Fruit fly (Drosophila melanogaster): ENCODE measurements around the gene CG14218.

Gene CG14218

dm6 chrX:19577940-19578632 lies 3.7 kb downstream of the CG14218 start:
- TF ChIP-seq achi (GFP tag; optimal IDR thresholded peaks at IDR 0.05) (no peak), esn (GFP tag; optimal IDR thresholded peaks at IDR 0.05) (peak; percentile 10), net (GFP tag; optimal IDR thresholded peaks at IDR 0.05) (no peak), cyc (GFP tag; optimal IDR thresholded peaks at IDR 0.05) (peak; percentile 14)

dm6 chrX:19573687-19574086 lies 8.1 kb downstream of the CG14218 start:
- TF ChIP-seq CG6808 (GFP tag; optimal IDR thresholded peaks at IDR 0.05) (no peak), Ets96B (tag; optimal IDR thresholded peaks at IDR 0.05) (no peak), CG10631 (GFP tag; optimal IDR thresholded peaks at IDR 0.05) (no peak), Eip75B (GFP tag; optimal IDR thresholded peaks at IDR 0.05) (no peak), CG11294 (GFP tag; IDR thresholded peaks at IDR 0.05) (no peak), CG11902 (GFP tag; optimal IDR thresholded peaks at IDR 0.05) (no peak), CG6792 (GFP tag; optimal IDR thresholded peaks at IDR 0.05) (no peak), Met (GFP tag; optimal IDR thresholded peaks at IDR 0.05) (no peak), Hr39 (GFP tag; optimal IDR thresholded peaks at IDR 0.05) (no peak), spab (GFP tag; optimal IDR thresholded peaks at IDR 0.05) (no peak), svp (GFP tag) (no peak), CG11762 (GFP tag; optimal IDR thresholded peaks at IDR 0.05; ENCODE audit: insufficient read depth) (no peak), Hr38 (GFP tag; optimal IDR thresholded peaks at IDR 0.05) (no peak)

- TF ChIP-seq CG11762 (GFP tag; optimal IDR thresholded peaks at IDR 0.05; ENCODE audit: insufficient read depth) (no peak), Lpt (GFP tag; optimal IDR thresholded peaks at IDR 0.05) (no peak), CG10669 (GFP tag; optimal IDR thresholded peaks at IDR 0.05) (no peak), salr (GFP tag; optimal IDR thresholded peaks at IDR 0.05) (no peak), ss (GFP tag; optimal IDR thresholded peaks at IDR 0.05) (no peak), CG34406 (GFP tag; optimal IDR thresholded peaks at IDR 0.05) (peak; percentile 27), CG6792 (GFP tag; optimal IDR thresholded peaks at IDR 0.05) (no peak), CG8119 (GFP tag; IDR thresholded peaks at IDR 0.05) (no peak), topi (GFP tag; optimal IDR thresholded peaks at IDR 0.05) (no peak), dac (GFP tag; optimal IDR thresholded peaks at IDR 0.05) (peak; percentile 41), CG8632 (GFP tag; optimal IDR thresholded peaks at IDR 0.05) (no peak), Hr38 (GFP tag; optimal IDR thresholded peaks at IDR 0.05) (no peak), Sox15 (GFP tag; optimal IDR thresholded peaks at IDR 0.05) (peak; percentile 66), CG6276 (GFP tag; optimal IDR thresholded peaks at IDR 0.05) (no peak), Met (GFP tag; optimal IDR thresholded peaks at IDR 0.05) (no peak), fd59A (GFP tag; optimal IDR thresholded peaks at IDR 0.05) (peak; percentile 31), CG6808 (GFP tag; optimal IDR thresholded peaks at IDR 0.05) (no peak), Sox102F (GFP tag; optimal IDR thresholded peaks at IDR 0.05) (no peak), esn (GFP tag; optimal IDR thresholded peaks at IDR 0.05) (peak; percentile 61), Sox14 (GFP tag; optimal IDR thresholded peaks at IDR 0.05) (no peak), net (GFP tag; optimal IDR thresholded peaks at IDR 0.05) (no peak), CG4318 (GFP tag; optimal IDR thresholded peaks at IDR 0.05) (no peak), dsx (GFP tag; optimal IDR thresholded peaks at IDR 0.05; ENCODE audit: poor library complexity, severe bottlenecking) (no peak), Ets21C (GFP tag; optimal IDR thresholded peaks at IDR 0.05) (peak; percentile 43), CG15336 (GFP tag; IDR thresholded peaks at IDR 0.05) (no peak; the same call in 1 of the 2 replicates), cyc (GFP tag; optimal IDR thresholded peaks at IDR 0.05) (peak; percentile 58), Hr4 (GFP tag; optimal IDR thresholded peaks at IDR 0.05) (peak; percentile 69), CG3032 (tag; optimal IDR thresholded peaks at IDR 0.05) (peak; percentile 73), spab (GFP tag; optimal IDR thresholded peaks at IDR 0.05) (no peak), lz (GFP tag; optimal IDR thresholded peaks at IDR 0.05) (peak; percentile 49), acj6 (GFP tag; optimal IDR thresholded peaks at IDR 0.05) (no peak), CG10631 (GFP tag; optimal IDR thresholded peaks at IDR 0.05) (no peak), Ets96B (tag; optimal IDR thresholded peaks at IDR 0.05) (peak; percentile 51), fd85E (GFP tag; optimal IDR thresholded peaks at IDR 0.05) (no peak), OdsH (GFP tag; optimal IDR thresholded peaks at IDR 0.05) (no peak), CG8319 (GFP tag; optimal IDR thresholded peaks at IDR 0.05) (no peak), CG32006 (GFP tag; optimal IDR thresholded peaks at IDR 0.05) (no peak), CG3919 (GFP tag; optimal IDR thresholded peaks at IDR 0.05) (no peak), CG6854 (GFP tag; optimal IDR thresholded peaks at IDR 0.05) (no peak), achi (GFP tag; optimal IDR thresholded peaks at IDR 0.05) (peak; percentile 49)
Measured at dm6 chrX:19565714-19566316, 16.0 kb downstream of the CG14218 start, which contains the start of the genes Grip84 and car. Gene Grip84 (minus strand): TSS chrX:19565764. Gene car (plus strand): TSS chrX:19566019.
